Fruit fly (Drosophila melanogaster): ENCODE data around the gene TFAM.

Gene TFAM

dm6 chr3R:20608199-20608598 lies 31.4 kb upstream of the TFAM start:
- TF ChIP-seq CG14655 (GFP tag; optimal IDR thresholded peaks at IDR 0.05) (no peak), fd96Ca (GFP tag; IDR thresholded peaks at IDR 0.05) (0 out of 3 replicates have a peak, but pooled peaks have one; percentile 5)

dm6 chr3R:20605562-20606155 lies 28.8 kb upstream of the TFAM start:
- no peak for TF ChIP-seq CG12605 (GFP tag; IDR thresholded peaks at IDR 0.05)

- TF ChIP-seq D1 (tag; optimal IDR thresholded peaks at IDR 0.05) (no peak), rn (GFP tag; IDR thresholded peaks at IDR 0.05) (no peak), Pif1B (GFP tag; optimal IDR thresholded peaks at IDR 0.05) (no peak), fd96Ca (GFP tag; IDR thresholded peaks at IDR 0.05) (no peak)
Observed at dm6 chr3R:20605078-20605477, 28.3 kb upstream of the TFAM start.

- TF ChIP-seq Snoo (tag; optimal IDR thresholded peaks at IDR 0.05) (no peak), CG4496 (GFP tag; IDR thresholded peaks at IDR 0.05) (peak; percentile 87), CG32121 (GFP tag; IDR thresholded peaks at IDR 0.05) (peak; percentile 71), CG10348 (GFP tag; IDR thresholded peaks at IDR 0.05) (no peak), Ets98B (GFP tag; IDR thresholded peaks at IDR 0.05) (peak; percentile 69), CG13204 (GFP tag; optimal IDR thresholded peaks at IDR 0.05) (peak; percentile 27), EcR (GFP tag; optimal IDR thresholded peaks at IDR 0.05) (peak; percentile 20)
Observed at dm6 chr3R:20604078-20604477, 27.3 kb upstream of the TFAM start.

- TF ChIP-seq CG4496 (GFP tag; IDR thresholded peaks at IDR 0.05) (no peak), CG34367 (tag; optimal IDR thresholded peaks at IDR 0.05) (no peak), CG10348 (GFP tag; IDR thresholded peaks at IDR 0.05) (no peak), CG8301 (tag; optimal IDR thresholded peaks at IDR 0.05) (no peak), CG8159 (tag; optimal IDR thresholded peaks at IDR 0.05) (no peak), CG17806 (tag; optimal IDR thresholded peaks at IDR 0.05) (no peak), CG12605 (GFP tag; IDR thresholded peaks at IDR 0.05) (no peak), CG9948 (tag; optimal IDR thresholded peaks at IDR 0.05) (no peak), rn (GFP tag; IDR thresholded peaks at IDR 0.05) (no peak), CG15710 (tag; optimal IDR thresholded peaks at IDR 0.05) (no peak), Pif1B (GFP tag; optimal IDR thresholded peaks at IDR 0.05) (no peak)
Observed at dm6 chr3R:20602599-20602998, 25.8 kb upstream of the TFAM start.

- TF ChIP-seq Pif1A (GFP tag; optimal IDR thresholded peaks at IDR 0.05) (no peak), CG13204 (GFP tag; optimal IDR thresholded peaks at IDR 0.05) (no peak), CG4496 (GFP tag; IDR thresholded peaks at IDR 0.05) (no peak), rn (GFP tag; IDR thresholded peaks at IDR 0.05) (no peak), Ets98B (GFP tag; IDR thresholded peaks at IDR 0.05) (no peak), CG9948 (tag; optimal IDR thresholded peaks at IDR 0.05) (no peak), CG12605 (GFP tag; IDR thresholded peaks at IDR 0.05) (no peak), Pif1B (GFP tag; optimal IDR thresholded peaks at IDR 0.05) (no peak), CG8159 (tag; optimal IDR thresholded peaks at IDR 0.05) (no peak), Snoo (tag; optimal IDR thresholded peaks at IDR 0.05) (no peak), CG32121 (GFP tag; IDR thresholded peaks at IDR 0.05) (no peak), CG14655 (GFP tag; optimal IDR thresholded peaks at IDR 0.05) (no peak), CG15710 (tag; optimal IDR thresholded peaks at IDR 0.05) (no peak), CG17806 (tag; optimal IDR thresholded peaks at IDR 0.05) (no peak), EcR (GFP tag; optimal IDR thresholded peaks at IDR 0.05) (no peak), gl (tag; optimal IDR thresholded peaks at IDR 0.05) (no peak), CG10348 (GFP tag; IDR thresholded peaks at IDR 0.05) (no peak), CG34367 (tag; optimal IDR thresholded peaks at IDR 0.05) (no peak)
Observed at dm6 chr3R:20600109-20600508, 23.3 kb upstream of the TFAM start.

dm6 chr3R:20597407-20598325 lies 20.9 kb upstream of the TFAM start:
- TF ChIP-seq rn (GFP tag; IDR thresholded peaks at IDR 0.05) (no peak), CG13204 (GFP tag; optimal IDR thresholded peaks at IDR 0.05) (peak; percentile 41), D1 (tag; optimal IDR thresholded peaks at IDR 0.05) (no peak), Ets98B (GFP tag; IDR thresholded peaks at IDR 0.05) (no peak), CG34367 (tag; optimal IDR thresholded peaks at IDR 0.05) (no peak), CG4496 (GFP tag; IDR thresholded peaks at IDR 0.05) (no peak), CG14655 (GFP tag; optimal IDR thresholded peaks at IDR 0.05) (no peak), CG15710 (tag; optimal IDR thresholded peaks at IDR 0.05) (no peak)
